Fruit fly (Drosophila melanogaster): ENCODE data around the gene Traf6.

The Traf6 gene

DNA sequence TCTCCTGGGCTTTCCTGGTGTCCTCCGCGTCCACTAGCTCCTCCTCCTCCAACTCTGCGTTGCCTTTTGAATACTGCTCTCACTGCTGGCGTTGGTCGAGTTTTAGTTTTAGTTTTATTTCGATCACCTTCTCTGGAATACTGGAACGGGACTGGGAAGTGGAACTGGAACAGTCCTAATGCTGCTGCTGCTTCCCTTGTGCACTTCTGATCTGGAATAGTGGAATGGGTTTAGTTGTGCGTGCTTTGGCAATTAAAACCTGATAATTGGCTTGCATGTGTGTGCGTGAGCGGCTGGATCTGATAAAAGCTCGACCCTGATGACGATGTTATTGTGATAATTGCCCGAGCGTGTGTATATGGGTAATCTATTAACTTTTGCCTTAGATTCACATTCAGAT is 16.5 kb downstream of the Traf6 start (continued):
- TF ChIP-seq fd102C (GFP tag; optimal IDR thresholded peaks at IDR 0.05) = no peak
- no peak for TF ChIP-seq Sox100B (GFP tag; optimal IDR thresholded peaks at IDR 0.05)
- no peak for TF ChIP-seq zen (tag; optimal IDR thresholded peaks at IDR 0.05)
- no peak for TF ChIP-seq CG11093 (GFP tag; IDR thresholded peaks at IDR 0.05)
- TF ChIP-seq sug (tag; optimal IDR thresholded peaks at IDR 0.05) = peak; percentile 2
- TF ChIP-seq exex (tag; optimal IDR thresholded peaks at IDR 0.05) = peak; percentile 73

DNA sequence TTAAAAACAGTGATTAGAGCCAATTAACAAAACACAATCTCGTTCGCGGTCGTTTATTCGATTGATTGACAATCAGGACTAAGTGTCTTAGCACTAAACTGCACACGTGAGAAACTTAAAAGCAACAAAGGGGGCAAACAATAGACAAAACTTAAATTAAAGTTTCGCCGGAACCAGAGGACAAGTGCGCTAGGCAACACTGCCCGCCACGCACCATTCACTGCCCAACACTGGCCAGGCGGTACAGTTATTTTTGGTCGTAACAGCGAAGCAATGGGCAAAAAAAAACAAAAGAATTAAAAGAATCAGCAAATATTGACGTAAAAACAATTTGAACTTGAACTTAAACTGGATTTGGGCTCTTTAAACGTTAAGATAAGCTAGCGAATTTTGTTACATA is 19.9 kb downstream of the Traf6 start:
- TF ChIP-seq crol (GFP tag; IDR thresholded peaks at IDR 0.05) (no peak), Doc3 (GFP tag; IDR thresholded peaks at IDR 0.05; ENCODE audit: partially characterized antibody) (0 out of 3 replicates have a peak, but pooled peaks have one; percentile 26), dan (GFP tag; IDR thresholded peaks at IDR 0.05) (no peak), CG15011 (GFP tag; optimal IDR thresholded peaks at IDR 0.05) (no peak), CG16813 (GFP tag; IDR thresholded peaks at IDR 0.05; ENCODE audit: partially characterized antibody) (peak; percentile 17; the same call in 1 of the 3 replicates), CG15479 (GFP tag; optimal IDR thresholded peaks at IDR 0.05) (no peak), az2 (GFP tag; optimal IDR thresholded peaks at IDR 0.05) (no peak), amos (GFP tag; IDR thresholded peaks at IDR 0.05; ENCODE audit: partially characterized antibody) (0 out of 2 replicates have a peak, but pooled peaks have one; percentile 10), wdn (GFP tag; IDR thresholded peaks at IDR 0.05) (no peak), nerfin-1 (tag; optimal IDR thresholded peaks at IDR 0.05) (no peak), p53 (GFP tag; optimal IDR thresholded peaks at IDR 0.05) (no peak), CG6765 (GFP tag; optimal IDR thresholded peaks at IDR 0.05) (no peak), CG14014 (GFP tag; IDR thresholded peaks at IDR 0.05) (no peak), CG17568 (GFP tag; optimal IDR thresholded peaks at IDR 0.05) (no peak), CG6791 (GFP tag; IDR thresholded peaks at IDR 0.05; ENCODE audit: partially characterized antibody) (peak; percentile 45; the same call in 1 of the 3 replicates), CG31441 (GFP tag; IDR thresholded peaks at IDR 0.05) (no peak), aop (GFP tag; IDR thresholded peaks at IDR 0.05) (no peak), CG7556 (GFP tag; optimal IDR thresholded peaks at IDR 0.05) (no peak), Sin3A (optimal IDR thresholded peaks at IDR 0.05) (no peak), CG4282 (GFP tag; optimal IDR thresholded peaks at IDR 0.05) (no peak), Hr51 (GFP tag; optimal IDR thresholded peaks at IDR 0.05) (no peak), dimm (GFP tag; IDR thresholded peaks at IDR 0.05) (no peak), lov (optimal IDR thresholded peaks at IDR 0.05) (no peak), lov (GFP tag; IDR thresholded peaks at IDR 0.05) (no peak), Dll (GFP tag; IDR thresholded peaks at IDR 0.05; ENCODE audit: partially characterized antibody) (no peak), unc-4 (GFP tag; IDR thresholded peaks at IDR 0.05; ENCODE audit: partially characterized antibody) (no peak), CG16815 (GFP tag; optimal IDR thresholded peaks at IDR 0.05) (no peak), onecut (GFP tag; IDR thresholded peaks at IDR 0.05) (no peak), CG10209 (GFP tag; optimal IDR thresholded peaks at IDR 0.05) (no peak), gt (GFP tag; IDR thresholded peaks at IDR 0.05) (no peak), Trl (optimal IDR thresholded peaks at IDR 0.05) (no peak), Trl (GFP tag; optimal IDR thresholded peaks at IDR 0.05) (no peak), TFAM (GFP tag; optimal IDR thresholded peaks at IDR 0.05) (no peak), CG12769 (tag; optimal IDR thresholded peaks at IDR 0.05) (no peak), HLH54F (GFP tag; optimal IDR thresholded peaks at IDR 0.05) (no peak), mam (GFP tag; optimal IDR thresholded peaks at IDR 0.05) (no peak), tna (GFP tag; IDR thresholded peaks at IDR 0.05; ENCODE audit: partially characterized antibody) (no peak), CG13894 (tag; optimal IDR thresholded peaks at IDR 0.05) (no peak), HLH4C (GFP tag; IDR thresholded peaks at IDR 0.05; ENCODE audit: partially characterized antibody) (no peak), gfzf (GFP tag; optimal IDR thresholded peaks at IDR 0.05) (no peak), pfk (GFP tag; optimal IDR thresholded peaks at IDR 0.05) (no peak), disco-r (GFP tag; optimal IDR thresholded peaks at IDR 0.05) (no peak), CG5953 (GFP tag; IDR thresholded peaks at IDR 0.05) (no peak), CG13287 (GFP tag; IDR thresholded peaks at IDR 0.05; ENCODE audit: partially characterized antibody) (peak; percentile 45; the same call in 1 of the 2 replicates)

Data from whole organism, embryonic.